Worm (Caenorhabditis elegans): Measurements from ENCODE around the gene metr-1.

The metr-1 gene

ce11 chrII:10970625-10971024 lies 44.3 kb downstream of the metr-1 start:
- TF ChIP-seq med-1 (GFP tag; optimal IDR thresholded peaks at IDR 0.05; ENCODE audit: insufficient read depth) (no peak), flt-1 (GFP tag; IDR thresholded peaks at IDR 0.05) (no peak), tab-1 (GFP tag; IDR thresholded peaks at IDR 0.05) (no peak), cog-1 (tag; optimal IDR thresholded peaks at IDR 0.05) (no peak), klf-2 (GFP tag; conservative IDR thresholded peaks at IDR 0.05) (no peak), ztf-23 (GFP tag; IDR thresholded peaks at IDR 0.05) (no peak), ztf-29 (GFP tag; IDR thresholded peaks at IDR 0.05) (no peak), ref-1 (GFP tag; conservative IDR thresholded peaks at IDR 0.05) (no peak), T22C8.4 (GFP tag; IDR thresholded peaks at IDR 0.05) (no peak)

- no peak for TF ChIP-seq klf-2 (GFP tag; conservative IDR thresholded peaks at IDR 0.05)
- TF ChIP-seq flt-1 (GFP tag; IDR thresholded peaks at IDR 0.05), result no peak
- no peak for TF ChIP-seq ztf-29 (GFP tag; IDR thresholded peaks at IDR 0.05)
- TF ChIP-seq cog-1 (tag; optimal IDR thresholded peaks at IDR 0.05), result no peak
Observed at ce11 chrII:10971677-10972076, 45.3 kb downstream of the metr-1 start.

- TF ChIP-seq tab-1 (GFP tag; IDR thresholded peaks at IDR 0.05) (no peak), ztf-23 (GFP tag; IDR thresholded peaks at IDR 0.05) (no peak), klf-2 (GFP tag; conservative IDR thresholded peaks at IDR 0.05) (no peak), med-1 (GFP tag; optimal IDR thresholded peaks at IDR 0.05; ENCODE audit: insufficient read depth) (no peak), cog-1 (tag; optimal IDR thresholded peaks at IDR 0.05) (no peak), ztf-29 (GFP tag; IDR thresholded peaks at IDR 0.05) (no peak), ref-1 (GFP tag; conservative IDR thresholded peaks at IDR 0.05) (no peak)
Observed at ce11 chrII:10975239-10975638, 48.9 kb downstream of the metr-1 start, which contains the start of gene ptp-3. TSS of gene ptp-3 (plus strand) at chrII:10975539.

Data from whole organism, midembryonic.